Worm (Caenorhabditis elegans) whole organism, young adult: Measurements from ENCODE around the gene T06E8.8.
A peak's percentile ranks its signal among the peaks of the same experiment; 100 is the strongest.

Experiments
- B0019.2 ChIP-seq: fragments of 200-800 bp; sonication (Bioruptor generic); conservative IDR thresholded peaks from 2 replicates; pipeline ENCODE4 v1.3.6; 2022; ENCODE audit warnings: missing genetic modification reagents, missing genetic modification characterization, missing compliant biosample characterization
- B0261.1 ChIP-seq: sonication (generic microtip); optimal IDR thresholded peaks from 2 replicates; lab custom pipeline; 2016; ENCODE audit warnings: mild to moderate bottlenecking, missing genetic modification characterization, moderate library complexity, missing compliant biosample characterization
- C06A6.2 ChIP-seq: fragments of 200-800 bp; sonication (Bioruptor generic); conservative IDR thresholded peaks from 2 replicates; pipeline ENCODE4 v1.3.6; 2022; ENCODE audit warnings: missing genetic modification characterization, missing compliant biosample characterization
- C17E4.6 ChIP-seq: fragments of 200-800 bp; sonication (Bioruptor generic); IDR thresholded peaks from 2 replicates; pipeline ENCODE4 v1.3.6; 2022; ENCODE audit warnings: missing genetic modification reagents, missing genetic modification characterization, missing compliant biosample characterization
- F10E7.11 ChIP-seq: sonication (generic microtip); optimal IDR thresholded peaks from 2 replicates; lab custom pipeline; 2017; ENCODE audit warnings: mild to moderate bottlenecking, missing genetic modification characterization, moderate library complexity, missing compliant biosample characterization
- F39B2.1 ChIP-seq: fragments of 200-800 bp; sonication (Bioruptor generic); IDR thresholded peaks from 2 replicates; pipeline ENCODE4 v1.3.6; 2022; ENCODE audit warnings: missing genetic modification reagents, missing genetic modification characterization, missing compliant biosample characterization
- K11D2.4 ChIP-seq: fragments of 200-800 bp; sonication (Bioruptor generic); IDR thresholded peaks from 2 replicates; pipeline ENCODE4 v1.3.6; 2022; ENCODE audit warnings: missing genetic modification reagents, missing genetic modification characterization, missing compliant biosample characterization
- K12H6.12 ChIP-seq: fragments of 200-800 bp; sonication (Bioruptor generic); optimal IDR thresholded peaks from 2 replicates; lab custom pipeline; 2018; ENCODE audit warnings: mild to moderate bottlenecking, missing genetic modification characterization, missing compliant biosample characterization
- T07F8.4 ChIP-seq: sonication (generic microtip); optimal IDR thresholded peaks from 2 replicates; lab custom pipeline; 2016; ENCODE audit warnings: mild to moderate bottlenecking, missing genetic modification characterization, moderate library complexity, missing compliant biosample characterization
- Y67H2A.10 ChIP-seq: fragments of 200-800 bp; sonication (Bioruptor generic); conservative IDR thresholded peaks from 2 replicates; pipeline ENCODE4 v1.3.6; 2022; ENCODE audit warnings: missing genetic modification reagents, missing genetic modification characterization, missing compliant biosample characterization
- akir-1 ChIP-seq: fragments of 200-800 bp; sonication (Bioruptor generic); optimal IDR thresholded peaks from 2 replicates; lab custom pipeline; 2018; ENCODE audit warnings: mild to moderate bottlenecking, missing genetic modification characterization, moderate library complexity, missing compliant biosample characterization
- attf-5 ChIP-seq: fragments of 200-800 bp; sonication (Bioruptor generic); optimal IDR thresholded peaks from 2 replicates; lab custom pipeline; 2018; ENCODE audit warnings: mild to moderate bottlenecking, missing genetic modification characterization, missing compliant biosample characterization
- bed-2 ChIP-seq: fragments of 200-800 bp; sonication (Bioruptor generic); IDR thresholded peaks from 2 replicates; pipeline ENCODE4 v1.3.6; 2022; ENCODE audit warnings: missing genetic modification reagents, missing genetic modification characterization, missing compliant biosample characterization
- ccch-3 ChIP-seq: fragments of 200-800 bp; sonication (Bioruptor generic); optimal IDR thresholded peaks from 2 replicates; lab custom pipeline; 2018; ENCODE audit warnings: mild to moderate bottlenecking, missing genetic modification characterization, missing compliant biosample characterization
- cebp-1 ChIP-seq, 2 experiments: fragments of 200-800 bp in 1 of 2; sonication (Bioruptor generic) in 1 of 2; sonication (generic microtip) in 1 of 2; IDR thresholded peaks in 1 of 2; optimal IDR thresholded peaks in 1 of 2; 2 replicates each; pipeline versions ENCODE4 v1.3.6 to Lab custom; 2017 to 2022; ENCODE audit warnings: missing compliant biosample characterization in 2 of 2, missing genetic modification characterization in 2 of 2, mild to moderate bottlenecking in 1 of 2, missing genetic modification reagents in 1 of 2, moderate library complexity in 1 of 2
- ceh-27 ChIP-seq: fragments of 200-800 bp; sonication (Bioruptor generic); optimal IDR thresholded peaks from 2 replicates; lab custom pipeline; 2018; ENCODE audit warnings: mild to moderate bottlenecking, missing genetic modification characterization, moderate library complexity, missing compliant biosample characterization
- ceh-40 ChIP-seq: fragments of 200-800 bp; sonication (Bioruptor generic); IDR thresholded peaks from 2 replicates; pipeline ENCODE4 v1.3.6; 2022; ENCODE audit warnings: missing genetic modification characterization, missing compliant biosample characterization
- ceh-91 ChIP-seq: fragments of 200-800 bp; sonication (Bioruptor generic); IDR thresholded peaks from 2 replicates; pipeline ENCODE4 v1.3.6; 2022; ENCODE audit warnings: missing genetic modification reagents, missing genetic modification characterization, missing compliant biosample characterization
- chd-7 ChIP-seq: sonication (generic microtip); optimal IDR thresholded peaks from 2 replicates; lab custom pipeline; 2016; ENCODE audit warnings: mild to moderate bottlenecking, missing genetic modification characterization, moderate library complexity, missing compliant biosample characterization
- die-1 ChIP-seq: sonication (generic microtip); optimal IDR thresholded peaks from 2 replicates; lab custom pipeline; 2016; ENCODE audit warnings: missing genotype, mild to moderate bottlenecking, missing genetic modification characterization, missing compliant biosample characterization
- dox-1 ChIP-seq: fragments of 200-800 bp; sonication (Bioruptor generic); IDR thresholded peaks from 2 replicates; pipeline ENCODE4 v1.3.6; 2022; ENCODE audit warnings: missing genetic modification reagents, missing genetic modification characterization, missing compliant biosample characterization
- dpl-1 ChIP-seq: fragments of 150-350 bp; optimal IDR thresholded peaks from 2 replicates; lab custom pipeline; 2014; ENCODE audit warnings: missing biosample characterization, missing genetic modification reagents, missing genetic modification characterization
- egl-18 ChIP-seq: fragments of 200-800 bp; sonication (Bioruptor generic); IDR thresholded peaks from 2 replicates; pipeline ENCODE4 v1.3.6; 2022; ENCODE audit warnings: missing genetic modification reagents, missing genetic modification characterization, missing compliant biosample characterization
- ets-4 ChIP-seq: fragments of 200-800 bp; sonication (Bioruptor generic); optimal IDR thresholded peaks from 2 replicates; lab custom pipeline; 2018; ENCODE audit warnings: mild to moderate bottlenecking, missing genetic modification characterization, missing compliant biosample characterization
- fkh-3 ChIP-seq: sonication (generic microtip); optimal IDR thresholded peaks from 2 replicates; lab custom pipeline; 2016; ENCODE audit warnings: mild to moderate bottlenecking, missing genetic modification characterization, missing compliant biosample characterization
- him-1 ChIP-seq: sonication (generic microtip); optimal IDR thresholded peaks from 2 replicates; lab custom pipeline; 2016; ENCODE audit warnings: missing genotype, missing genetic modification reagents, missing genetic modification characterization, missing compliant biosample characterization
- hlh-26 ChIP-seq: fragments of 200-800 bp; sonication (Bioruptor generic); conservative IDR thresholded peaks from 2 replicates; pipeline ENCODE4 v1.3.6; 2022; ENCODE audit warnings: missing genetic modification reagents, missing genetic modification characterization, missing compliant biosample characterization
- hmg-1.2 ChIP-seq: fragments of 200-800 bp; sonication (Bioruptor generic); IDR thresholded peaks from 2 replicates; pipeline ENCODE4 v1.3.6; 2022; ENCODE audit warnings: missing genetic modification reagents, missing genetic modification characterization, missing compliant biosample characterization
- hmg-20 ChIP-seq: fragments of 200-800 bp; sonication (Bioruptor generic); IDR thresholded peaks from 2 replicates; pipeline ENCODE4 v1.3.6; 2022; ENCODE audit warnings: missing genetic modification reagents, missing genetic modification characterization, missing compliant biosample characterization
- hsf-1 ChIP-seq: fragments of 200-800 bp; sonication (Bioruptor generic); IDR thresholded peaks from 2 replicates; pipeline ENCODE4 v1.3.6; 2022; ENCODE audit warnings: missing genetic modification reagents, missing genetic modification characterization, missing compliant biosample characterization
- lag-1 ChIP-seq: fragments of 200-800 bp; sonication (Bioruptor generic); IDR thresholded peaks from 2 replicates; pipeline ENCODE4 v1.3.6; 2022; ENCODE audit warnings: missing genetic modification reagents, missing genetic modification characterization, missing compliant biosample characterization
- let-526 ChIP-seq: fragments of 200-800 bp; sonication (Bioruptor generic); IDR thresholded peaks from 2 replicates; pipeline ENCODE4 v1.3.6; 2022; ENCODE audit warnings: missing genetic modification reagents, missing genetic modification characterization, missing compliant biosample characterization
- lin-26 ChIP-seq: fragments of 200-800 bp; sonication (Bioruptor generic); IDR thresholded peaks from 2 replicates; pipeline ENCODE4 v1.3.6; 2022; ENCODE audit warnings: missing genetic modification reagents, missing genetic modification characterization, missing compliant biosample characterization
- lin-35 ChIP-seq, 3 experiments: fragments of 150-350 bp in 2 of 3; sonication (generic microtip) in 1 of 3; optimal IDR thresholded peaks; 2 replicates each; lab custom pipeline; 2014 to 2018; ENCODE audit warnings: missing biosample characterization in 3 of 3, missing genetic modification characterization in 3 of 3, missing genetic modification reagents in 3 of 3
- lin-54 ChIP-seq: fragments of 200-800 bp; sonication (Bioruptor generic); optimal IDR thresholded peaks from 2 replicates; lab custom pipeline; 2018; ENCODE audit warnings: mild to moderate bottlenecking, missing genetic modification characterization, missing compliant biosample characterization
- madf-8 ChIP-seq: fragments of 200-800 bp; sonication (Bioruptor generic); conservative IDR thresholded peaks from 2 replicates; pipeline ENCODE4 v1.3.6; 2022; ENCODE audit warnings: missing genetic modification reagents, missing genetic modification characterization, missing compliant biosample characterization
- mcd-1 ChIP-seq: fragments of 200-800 bp; sonication (Bioruptor generic); IDR thresholded peaks from 2 replicates; pipeline ENCODE4 v1.3.6; 2022; ENCODE audit warnings: missing genetic modification reagents, missing genetic modification characterization, missing compliant biosample characterization
- nhr-120 ChIP-seq: fragments of 200-800 bp; sonication (Bioruptor generic); IDR thresholded peaks from 2 replicates; pipeline ENCODE4 v1.3.6; 2022; ENCODE audit warnings: missing genetic modification characterization, missing compliant biosample characterization
- nhr-80 ChIP-seq: sonication (generic microtip); optimal IDR thresholded peaks from 2 replicates; lab custom pipeline; 2016; ENCODE audit warnings: missing genetic modification characterization, missing compliant biosample characterization
- pbrm-1 ChIP-seq: fragments of 200-800 bp; sonication (Bioruptor generic); IDR thresholded peaks from 2 replicates; pipeline ENCODE4 v1.3.6; 2022; ENCODE audit warnings: missing genetic modification reagents, missing genetic modification characterization, missing compliant biosample characterization
- pha-4 ChIP-seq: fragments of 150-350 bp; sonication (generic microtip); optimal IDR thresholded peaks from 2 replicates; lab custom pipeline; 2014; ENCODE audit warnings: missing biosample characterization, missing genetic modification reagents, missing genetic modification characterization
- tbp1 ChIP-seq: fragments of 200-800 bp; sonication (Bioruptor generic); optimal IDR thresholded peaks from 2 replicates; lab custom pipeline; 2018; ENCODE audit warnings: mild to moderate bottlenecking, missing genetic modification characterization, missing compliant biosample characterization
- unc-130 ChIP-seq: sonication (generic microtip); optimal IDR thresholded peaks from 2 replicates; lab custom pipeline; 2016; ENCODE audit warnings: missing genetic modification reagents, missing genetic modification characterization, missing compliant biosample characterization
- unc-62 ChIP-seq: fragments of 150-350 bp; optimal IDR thresholded peaks from 2 replicates; lab custom pipeline; 2014; ENCODE audit warnings: missing biosample characterization, missing genetic modification reagents, missing genetic modification characterization
- xnd-1 ChIP-seq: sonication (generic microtip); optimal IDR thresholded peaks from 2 replicates; lab custom pipeline; 2016; ENCODE audit warnings: missing genotype, missing genetic modification reagents, missing genetic modification characterization, missing compliant biosample characterization
- zfh-2 ChIP-seq: fragments of 200-800 bp; sonication (Bioruptor generic); conservative IDR thresholded peaks from 2 replicates; pipeline ENCODE4 v1.3.6; 2022; ENCODE audit warnings: missing genetic modification reagents, missing genetic modification characterization, missing compliant biosample characterization
- ztf-18 ChIP-seq: sonication (generic microtip); optimal IDR thresholded peaks from 2 replicates; lab custom pipeline; 2016; ENCODE audit warnings: missing genotype, mild to moderate bottlenecking, missing genetic modification characterization, missing compliant biosample characterization

T06E8.8 gene

DNA sequence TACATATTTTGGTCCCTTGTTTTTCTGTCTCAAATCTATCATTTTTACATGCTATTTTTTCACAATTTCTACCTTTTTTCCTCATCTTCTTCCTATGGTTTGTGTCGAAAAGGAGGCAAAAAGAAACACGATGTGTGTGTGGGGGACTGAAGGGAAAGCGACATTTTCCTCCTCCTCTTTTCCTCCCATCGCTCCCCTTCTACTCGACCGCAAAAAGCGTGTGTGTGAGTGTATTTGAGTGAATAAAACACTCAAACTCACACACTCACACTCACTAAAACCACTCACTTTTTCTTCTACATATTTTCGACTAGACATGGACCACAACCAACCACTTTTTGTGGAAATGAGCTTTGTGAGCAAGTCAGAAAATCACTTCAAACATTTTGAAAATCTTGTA is 2.1 kb upstream of the T06E8.8 start (continued):
- TF ChIP-seq ceh-27: peak; percentile 50
- no peak for TF ChIP-seq B0261.1
- TF ChIP-seq C17E4.6: no peak
- peak; percentile 9 for TF ChIP-seq nhr-80 (tag; lab: Kevin White, UChicago)
- peak; percentile 12; the same call in 1 of the 2 replicates for TF ChIP-seq hmg-1.2

DNA sequence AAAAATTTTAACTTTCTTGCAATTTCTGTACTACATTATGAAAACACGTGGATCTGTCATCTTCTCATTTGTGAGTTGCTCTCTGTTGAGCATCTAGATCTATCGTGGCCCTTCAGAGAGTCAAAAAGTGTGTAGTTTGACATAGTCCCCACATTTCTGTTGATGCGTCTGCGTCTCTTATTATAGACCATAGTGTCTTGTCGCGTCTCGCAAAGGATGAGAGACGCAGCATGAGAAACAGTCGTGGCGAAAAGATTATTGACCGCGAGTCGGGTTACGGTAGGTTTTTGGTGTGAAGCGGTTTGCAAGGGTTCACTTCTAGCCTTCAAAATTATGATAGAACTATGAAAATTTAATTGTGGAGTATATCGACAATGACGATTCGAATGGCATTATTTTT is 1.3 kb upstream of the T06E8.8 start:
- TF ChIP-seq ceh-40 (GFP tag; lab: Robert Waterston, UW) (no peak), nhr-120 (no peak), hmg-1.2 (peak; percentile 94), ceh-27 (peak; percentile 23), F39B2.1 (GFP tag; lab: Robert Waterston, UW) (no peak), let-526 (GFP tag; lab: Robert Waterston, UW) (no peak), chd-7 (tag; lab: Kevin White, UChicago) (no peak), pha-4 (tag; lab: Kevin White, UChicago) (peak; percentile 14), ets-4 (GFP tag; lab: Kevin White, UChicago) (no peak), K11D2.4 (GFP tag; lab: Robert Waterston, UW) (no peak), C06A6.2 (0 out of 2 replicates have a peak, but pooled peaks have one; percentile 20), attf-5 (no peak), him-1 (no peak), T07F8.4 (tag; lab: Kevin White, UChicago) (no peak), hlh-26 (GFP tag; lab: Robert Waterston, UW) (no peak), tbp1 (GFP tag; lab: Kevin White, UChicago) (peak; percentile 21), pbrm-1 (peak; percentile 55), hmg-20 (no peak), lin-26 (GFP tag; lab: Robert Waterston, UW) (no peak), akir-1 (GFP tag; lab: Kevin White, UChicago) (no peak), Y67H2A.10 (GFP tag; lab: Robert Waterston, UW) (no peak), K12H6.12 (tag; lab: Kevin White, UChicago) (peak; percentile 53), madf-8 (no peak), mcd-1 (GFP tag; lab: Robert Waterston, UW) (peak; percentile 35; the same call in 1 of the 2 replicates), B0019.2 (no peak), F10E7.11 (tag; lab: Kevin White, UChicago) (no peak), ztf-18 (no peak), dox-1 (GFP tag; lab: Robert Waterston, UW) (peak; percentile 36; the same call in 1 of the 2 replicates), dpl-1 (GFP tag; lab: Kevin White, UChicago) (no peak), lag-1 (no peak), bed-2 (no peak), die-1 (no peak), cebp-1 (GFP tag; IDR thresholded peaks at IDR 0.05; lab: Robert Waterston, UW) (no peak), cebp-1 (tag; optimal IDR thresholded peaks at IDR 0.05; lab: Kevin White, UChicago) (peak; percentile 50), lin-54 (peak; percentile 5), unc-62 (GFP tag; lab: Kevin White, UChicago) (peak; percentile 6), B0261.1 (no peak), lin-35 (GFP tag; optimal IDR thresholded peaks at IDR 0.05; lab: Kevin White, UChicago) (no peak), fkh-3 (tag; lab: Kevin White, UChicago) (no peak), ceh-91 (GFP tag; lab: Robert Waterston, UW) (no peak), hsf-1 (GFP tag; lab: Robert Waterston, UW) (no peak), ccch-3 (GFP tag; lab: Kevin White, UChicago) (no peak), xnd-1 (tag; lab: Kevin White, UChicago) (no peak), unc-130 (GFP tag; lab: Kevin White, UChicago) (no peak), egl-18 (GFP tag; lab: Robert Waterston, UW) (no peak), zfh-2 (GFP tag; lab: Robert Waterston, UW) (no peak)
